Worm (Caenorhabditis elegans) whole organism, L3 larva: Measurements from ENCODE around the gene F26F12.2.

Experiments used
- ama-1 ChIP-seq: fragments of 150-350 bp; optimal IDR thresholded peaks from 2 replicates; lab custom pipeline; 2018
- ceh-16 ChIP-seq: sonication (generic microtip); optimal IDR thresholded peaks from 2 replicates; lab custom pipeline; 2017; ENCODE audit warnings: missing biosample characterization, missing genetic modification characterization
- ceh-28 ChIP-seq: fragments of 150-350 bp; optimal IDR thresholded peaks from 2 replicates; lab custom pipeline; 2014; ENCODE audit warnings: missing biosample characterization, missing genetic modification reagents, missing genetic modification characterization
- ceh-82 ChIP-seq: fragments of 150-350 bp; optimal IDR thresholded peaks from 2 replicates; lab custom pipeline; 2014; ENCODE audit warnings: missing biosample characterization, missing genetic modification characterization
- daf-12 ChIP-seq: fragments of 150-350 bp; optimal IDR thresholded peaks from 2 replicates; lab custom pipeline; 2014; ENCODE audit warnings: missing biosample characterization, missing genetic modification reagents, missing genetic modification characterization
- egl-27 ChIP-seq: sonication (generic microtip); optimal IDR thresholded peaks from 4 replicates; lab custom pipeline; 2017; ENCODE audit warnings: missing biosample characterization, missing genetic modification reagents, missing genetic modification characterization
- egl-5 ChIP-seq: fragments of 150-350 bp; optimal IDR thresholded peaks from 2 replicates; lab custom pipeline; 2017; ENCODE audit warnings: missing biosample characterization, missing genetic modification reagents, missing genetic modification characterization, inconsistent platforms
- elt-1 ChIP-seq: fragments of 150-350 bp; optimal IDR thresholded peaks from 2 replicates; lab custom pipeline; 2014; ENCODE audit warnings: missing biosample characterization, missing genetic modification characterization
- elt-3 ChIP-seq, 3 experiments: fragments of 150-350 bp in 1 of 3; sonication (generic microtip) in 2 of 3; optimal IDR thresholded peaks; 2 replicates in 2 of 3; 4 replicates in 1 of 3; lab custom pipeline; 2014 to 2017; ENCODE audit warnings: missing biosample characterization in 3 of 3, missing genetic modification characterization in 3 of 3
- eor-1 ChIP-seq, 2 experiments: fragments of 150-350 bp; optimal IDR thresholded peaks; 2 replicates each; lab custom pipeline; 2014 to 2018; ENCODE audit warnings: missing biosample characterization in 2 of 2, missing genetic modification characterization in 2 of 2
- jun-1 ChIP-seq: fragments of 150-350 bp; optimal IDR thresholded peaks from 2 replicates; lab custom pipeline; 2014; ENCODE audit warnings: missing biosample characterization, missing genetic modification reagents, missing genetic modification characterization
- lin-15B ChIP-seq: fragments of 150-350 bp; optimal IDR thresholded peaks from 2 replicates; lab custom pipeline; 2014; ENCODE audit warnings: missing biosample characterization, missing genetic modification characterization
- lin-39 ChIP-seq: fragments of 150-350 bp; optimal IDR thresholded peaks from 2 replicates; lab custom pipeline; 2018; ENCODE audit warnings: missing biosample characterization, missing genetic modification reagents, missing genetic modification characterization
- lsy-12 ChIP-seq: sonication (generic microtip); optimal IDR thresholded peaks from 2 replicates; lab custom pipeline; 2016; ENCODE audit warnings: mild to moderate bottlenecking, missing genetic modification characterization, missing compliant biosample characterization
- mdl-1 ChIP-seq: fragments of 150-350 bp; optimal IDR thresholded peaks from 2 replicates; lab custom pipeline; 2014; ENCODE audit warnings: missing biosample characterization, missing genetic modification characterization
- nfya-1 ChIP-seq: sonication (generic microtip); optimal IDR thresholded peaks from 2 replicates; lab custom pipeline; 2017; ENCODE audit warnings: missing genetic modification characterization, mild to moderate bottlenecking, missing compliant biosample characterization, antibody characterized with exemption, moderate library complexity; ENCODE audit not compliant: insufficient read depth
- nhr-11 ChIP-seq: fragments of 150-350 bp; optimal IDR thresholded peaks from 2 replicates; lab custom pipeline; 2014; ENCODE audit warnings: missing biosample characterization, missing genetic modification characterization
- nhr-12 ChIP-seq: fragments of 150-350 bp; optimal IDR thresholded peaks from 2 replicates; lab custom pipeline; 2014; ENCODE audit warnings: missing biosample characterization, missing genetic modification characterization
- nhr-237 ChIP-seq: fragments of 150-350 bp; optimal IDR thresholded peaks from 2 replicates; lab custom pipeline; 2014; ENCODE audit warnings: missing biosample characterization, missing genetic modification characterization
- nhr-25 ChIP-seq: sonication (generic microtip); optimal IDR thresholded peaks from 2 replicates; lab custom pipeline; 2017; ENCODE audit warnings: missing biosample characterization, missing genetic modification characterization
- nhr-28 ChIP-seq: fragments of 150-350 bp; optimal IDR thresholded peaks from 2 replicates; lab custom pipeline; 2014; ENCODE audit warnings: missing biosample characterization, missing genetic modification characterization
- nhr-43 ChIP-seq: sonication (generic microtip); optimal IDR thresholded peaks from 2 replicates; lab custom pipeline; 2016; ENCODE audit warnings: mild to moderate bottlenecking, missing genetic modification characterization, missing compliant biosample characterization; ENCODE audit not compliant: poor library complexity, severe bottlenecking
- nhr-67 ChIP-seq: fragments of 150-350 bp; optimal IDR thresholded peaks from 2 replicates; lab custom pipeline; 2014; ENCODE audit warnings: missing biosample characterization, missing genetic modification characterization
- nhr-76 ChIP-seq: fragments of 150-350 bp; sonication (generic microtip); optimal IDR thresholded peaks from 5 replicates; lab custom pipeline; 2014; ENCODE audit warnings: missing biosample characterization, missing genetic modification characterization
- nhr-77 ChIP-seq: fragments of 150-350 bp; optimal IDR thresholded peaks from 2 replicates; lab custom pipeline; 2014; ENCODE audit warnings: missing biosample characterization, missing genetic modification characterization
- pqm-1 ChIP-seq: fragments of 150-350 bp; optimal IDR thresholded peaks from 2 replicates; lab custom pipeline; 2017; ENCODE audit warnings: missing biosample characterization, missing genetic modification characterization, inconsistent platforms
- sea-2 ChIP-seq: fragments of 150-350 bp; sonication (generic microtip); optimal IDR thresholded peaks from 4 replicates; lab custom pipeline; 2014; ENCODE audit warnings: missing biosample characterization, missing genetic modification reagents, missing genetic modification characterization
- skn-1 ChIP-seq: fragments of 150-350 bp; optimal IDR thresholded peaks from 2 replicates; lab custom pipeline; 2014; ENCODE audit warnings: missing biosample characterization, missing genetic modification characterization
- snpc-4 ChIP-seq: fragments of 150-350 bp; optimal IDR thresholded peaks from 2 replicates; lab custom pipeline; 2014; ENCODE audit warnings: missing biosample characterization, missing genetic modification characterization
- tbx-2 ChIP-seq: sonication (generic microtip); optimal IDR thresholded peaks from 2 replicates; lab custom pipeline; 2016; ENCODE audit warnings: mild to moderate bottlenecking, missing genetic modification characterization, missing compliant biosample characterization
- unc-39 ChIP-seq: sonication (generic microtip); optimal IDR thresholded peaks from 4 replicates; lab custom pipeline; 2017; ENCODE audit warnings: missing biosample characterization, missing genetic modification characterization
- ztf-4 ChIP-seq: fragments of 150-350 bp; optimal IDR thresholded peaks from 2 replicates; lab custom pipeline; 2014; ENCODE audit warnings: missing biosample characterization, missing genetic modification characterization

The F26F12.2 gene

DNA sequence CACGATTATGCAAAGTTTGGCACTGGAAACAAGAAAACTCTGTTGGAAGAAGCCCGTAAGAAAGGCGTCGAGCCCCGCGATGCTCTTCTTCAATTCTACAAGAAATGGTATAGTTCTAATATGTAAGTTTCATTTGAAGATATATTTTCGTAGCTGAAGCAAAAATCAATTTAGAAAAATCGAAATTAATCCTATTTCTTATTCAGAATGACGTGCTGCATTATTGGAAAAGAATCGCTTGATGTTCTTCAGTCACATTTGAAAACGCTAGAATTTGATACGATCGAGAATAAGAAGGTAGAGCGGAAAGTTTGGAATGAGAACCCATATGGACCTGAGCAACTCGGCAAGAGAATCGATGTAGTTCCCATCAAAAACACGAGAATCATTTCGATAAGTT is 38.6 kb upstream of the F26F12.2 start:
- no peak for TF ChIP-seq nhr-12 (tag; lab: Kevin White, UChicago)
- no peak for TF ChIP-seq egl-5 (tag; lab: Kevin White, UChicago)
- TF ChIP-seq nhr-28 (tag; lab: Kevin White, UChicago), result no peak
- no peak for TF ChIP-seq pqm-1 (tag; lab: Kevin White, UChicago)

DNA sequence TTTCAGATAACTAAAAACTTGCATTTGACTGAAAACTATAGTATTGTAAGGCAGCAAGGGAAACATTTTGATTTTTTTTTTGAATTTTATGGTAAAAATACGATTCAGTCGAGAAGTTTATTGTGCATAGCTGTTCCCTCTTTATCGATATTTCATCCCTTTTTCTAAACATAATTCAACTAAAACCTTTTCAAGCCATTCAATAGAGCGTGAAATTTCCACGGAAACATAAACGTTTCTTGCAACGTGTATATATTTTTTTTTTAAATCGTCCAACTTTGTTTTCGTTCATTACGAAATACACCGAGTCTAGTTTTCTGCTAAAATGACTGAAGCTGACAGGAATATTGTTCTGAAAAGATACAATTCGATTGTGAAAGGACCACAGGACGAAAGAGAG is 33.3 kb upstream of the F26F12.2 start, which contains the start of gene C02G6.2:
Gene C02G6.2, plus strand, starts transcription at position 301 of the 400 bp plus-strand sequence.
- TF ChIP-seq nhr-43, result no peak
- TF ChIP-seq snpc-4 (tag; lab: Kevin White, UChicago), result no peak
- no peak for TF ChIP-seq nhr-67
- TF ChIP-seq nhr-237 (tag; lab: Kevin White, UChicago), result no peak
- TF ChIP-seq daf-12, result no peak
- no peak for TF ChIP-seq ceh-82 (tag; lab: Kevin White, UChicago)
- no peak for TF ChIP-seq nhr-77 (tag; lab: Kevin White, UChicago)
- no peak for TF ChIP-seq lsy-12 (tag; lab: Kevin White, UChicago)
- TF ChIP-seq ceh-16 (tag; lab: Kevin White, UChicago), result no peak
- no peak for TF ChIP-seq nhr-11 (tag; lab: Kevin White, UChicago)
- no peak for TF ChIP-seq eor-1 (tag; optimal IDR thresholded peaks at IDR 0.05; lab: Kevin White, UChicago)
- no peak for TF ChIP-seq sea-2 (GFP tag; lab: Kevin White, UChicago)
- TF ChIP-seq lin-15B (tag; lab: Kevin White, UChicago), result no peak
- no peak for TF ChIP-seq mdl-1 (tag; lab: Kevin White, UChicago)
- TF ChIP-seq egl-27 (tag; lab: Kevin White, UChicago), result no peak
- no peak for TF ChIP-seq ama-1
- TF ChIP-seq elt-3 (tag; optimal IDR thresholded peaks at IDR 0.05; lab: Kevin White, UChicago), result no peak
- no peak for TF ChIP-seq nhr-25 (tag; lab: Kevin White, UChicago)
- no peak for TF ChIP-seq ztf-4 (tag; lab: Kevin White, UChicago)
- TF ChIP-seq, all 47 proteins: peak for 0

DNA sequence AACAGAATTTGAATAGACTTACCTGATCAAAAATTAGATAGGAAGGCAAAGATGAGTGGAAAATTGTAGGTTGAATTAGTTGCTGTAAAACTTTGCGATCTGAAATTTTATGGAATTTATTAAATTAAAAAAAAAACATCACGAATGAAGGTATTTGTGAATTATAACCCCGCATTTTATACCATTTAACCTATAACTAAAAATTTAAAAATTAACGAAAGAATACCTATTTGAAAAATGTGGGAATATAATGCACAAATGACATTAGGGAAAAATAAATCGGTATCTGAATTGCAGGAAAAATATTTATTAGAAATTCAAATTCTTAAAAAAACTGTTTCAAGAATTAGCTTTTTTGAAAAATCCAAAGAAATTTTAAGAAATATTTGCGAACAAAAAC is 30.8 kb upstream of the F26F12.2 start, which contains the start of gene F26F12.4:
Gene F26F12.4, minus strand, starts transcription at position 101 of the 400 bp plus-strand sequence.
- no peak for TF ChIP-seq ztf-4 (tag; lab: Kevin White, UChicago)
- TF ChIP-seq daf-12, result no peak
- no peak for TF ChIP-seq ceh-28 (tag; lab: Kevin White, UChicago)
- no peak for TF ChIP-seq egl-27 (tag; lab: Kevin White, UChicago)

DNA sequence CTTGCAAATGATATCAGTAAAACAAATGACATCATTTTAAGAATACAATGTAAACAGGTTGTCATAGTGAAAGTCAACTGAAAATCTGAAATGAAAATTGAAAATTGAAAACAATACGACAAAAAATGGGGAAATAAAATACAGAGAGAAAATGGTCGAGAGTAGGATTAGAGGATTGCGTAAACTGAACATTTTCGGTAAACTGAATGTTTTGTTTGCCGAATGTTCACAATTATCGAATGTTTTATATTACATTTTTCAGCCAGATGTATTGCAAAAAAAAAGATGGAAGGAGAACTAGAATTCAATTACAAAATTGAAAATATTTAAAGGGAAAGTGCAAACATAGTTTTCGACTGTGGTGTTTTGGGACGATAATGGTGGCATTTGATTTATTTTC is 26.7 kb upstream of the F26F12.2 start, which contains the start of gene F26F12.5:
Gene F26F12.5, minus strand, starts transcription at position 101 of the 400 bp plus-strand sequence.
- no peak for TF ChIP-seq ztf-4 (tag; lab: Kevin White, UChicago)
- TF ChIP-seq ceh-28 (tag; lab: Kevin White, UChicago), result no peak
- TF ChIP-seq egl-27 (tag; lab: Kevin White, UChicago), result no peak
- no peak for TF ChIP-seq skn-1
- no peak for TF ChIP-seq eor-1 (tag; optimal IDR thresholded peaks at IDR 0.05; lab: Kevin White, UChicago)
- no peak for TF ChIP-seq nfya-1 (tag; lab: Kevin White, UChicago)
- no peak for TF ChIP-seq snpc-4 (tag; lab: Kevin White, UChicago)
- no peak for TF ChIP-seq nhr-237 (tag; lab: Kevin White, UChicago)

DNA sequence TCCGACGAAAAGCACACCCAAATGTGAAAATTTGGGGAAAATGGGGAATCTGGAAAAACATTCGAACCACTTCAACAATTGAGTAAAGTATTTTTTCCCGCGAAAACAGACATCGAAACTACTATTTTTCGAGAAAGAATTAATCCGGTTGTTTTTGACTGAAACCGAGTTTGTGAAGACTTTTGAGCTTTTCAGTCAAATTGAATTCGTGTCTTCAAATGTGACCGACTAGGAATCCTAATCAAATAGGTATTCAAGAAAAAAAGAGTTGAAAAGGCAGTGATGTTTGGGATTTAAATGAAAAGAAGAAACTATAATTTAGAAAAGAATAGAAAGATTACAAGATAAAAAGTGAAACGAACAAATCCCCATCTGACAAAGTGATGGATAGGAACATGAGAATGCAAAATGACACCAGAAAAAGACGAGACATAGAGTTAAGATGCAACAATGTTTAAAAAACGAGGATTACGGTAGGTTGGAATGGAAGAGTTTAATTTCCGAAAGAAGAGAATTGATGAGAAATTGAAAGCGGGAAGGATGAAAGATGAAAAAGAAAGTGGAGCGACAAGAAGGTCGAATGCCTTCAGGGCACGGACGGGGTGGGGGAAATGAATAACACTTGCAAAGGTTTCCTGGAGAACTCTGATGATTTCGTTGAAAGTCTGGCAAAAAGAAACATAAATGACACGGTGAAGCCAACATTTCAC is 24.2 kb upstream of the F26F12.2 start, which contains the start of gene F26F12.8:
Gene F26F12.8, minus strand, starts transcription at position 51 of the 710 bp plus-strand sequence.
- TF ChIP-seq elt-1 (tag; lab: Kevin White, UChicago) (peak; percentile 58), tbx-2 (tag; lab: Kevin White, UChicago) (no peak), nhr-76 (tag; lab: Kevin White, UChicago) (no peak)

DNA sequence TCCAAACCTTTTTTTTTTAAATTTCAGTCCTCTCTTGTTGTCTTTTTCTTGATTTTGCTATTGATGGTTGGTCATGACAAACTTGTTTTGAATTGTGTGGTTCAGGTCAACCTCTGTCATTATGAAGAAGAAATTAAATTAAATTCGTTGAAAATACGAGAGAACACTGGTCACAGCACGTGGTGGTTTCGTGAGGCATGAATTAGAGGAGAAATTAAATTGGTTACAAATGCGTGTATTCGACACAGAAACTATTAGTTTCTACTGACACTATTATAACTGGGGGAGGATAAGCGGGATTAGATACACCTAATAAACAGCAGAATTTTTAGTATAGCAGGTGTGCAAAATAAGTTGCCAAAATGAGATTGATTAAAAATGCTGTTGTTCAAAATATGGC is 13.7 kb upstream of the F26F12.2 start:
- no peak for TF ChIP-seq ama-1
- no peak for TF ChIP-seq elt-1 (tag; lab: Kevin White, UChicago)
- no peak for TF ChIP-seq skn-1
- no peak for TF ChIP-seq jun-1 (tag; lab: Kevin White, UChicago)
- no peak for TF ChIP-seq nhr-77 (tag; lab: Kevin White, UChicago)
- TF ChIP-seq egl-5 (tag; lab: Kevin White, UChicago), result no peak
- TF ChIP-seq unc-39 (tag; lab: Kevin White, UChicago), result no peak
- TF ChIP-seq tbx-2 (tag; lab: Kevin White, UChicago), result no peak
- TF ChIP-seq lin-39 (tag; lab: Kevin White, UChicago), result no peak
